Worm (Caenorhabditis elegans): ENCODE data around the gene arrd-1.
"Not testable (repeated sequence)": the region's sequence is repeated elsewhere in the genome, so short reads cannot be mapped to it uniquely, and the experiment has no call there.

arrd-1 gene

ce11 chrII:582649-583048 is 44.7 kb upstream of the arrd-1 start, which contains the start of gene fbxb-14:
TSS of gene fbxb-14 (minus strand) at chrII:582749.
- TF ChIP-seq mec-3 (tag; optimal IDR thresholded peaks at IDR 0.05; ENCODE audit: borderline replicate concordance), result no peak
- TF ChIP-seq eyg-1 (tag; optimal IDR thresholded peaks at IDR 0.05), result no peak
- no peak for TF ChIP-seq tbx-2 (tag; optimal IDR thresholded peaks at IDR 0.05)
- no peak for TF ChIP-seq ama-1 (optimal IDR thresholded peaks at IDR 0.05)
- no peak for TF ChIP-seq zip-5 (tag; optimal IDR thresholded peaks at IDR 0.05)
- TF ChIP-seq fax-1 (tag; optimal IDR thresholded peaks at IDR 0.05), result no peak
- TF ChIP-seq K09A11.1 (tag; optimal IDR thresholded peaks at IDR 0.05; ENCODE audit: insufficient read depth), result no peak
- no peak for TF ChIP-seq F13H6.1 (tag; optimal IDR thresholded peaks at IDR 0.05)
- TF ChIP-seq ets-4 (tag; optimal IDR thresholded peaks at IDR 0.05), result no peak
- TF ChIP-seq sox-2 (GFP tag; IDR thresholded peaks at IDR 0.05), result no peak
- TF ChIP-seq hlh-13 (GFP tag; optimal IDR thresholded peaks at IDR 0.05), result no peak
- no peak for TF ChIP-seq ceh-19 (GFP tag; optimal IDR thresholded peaks at IDR 0.05)
- TF ChIP-seq npax-4 (tag; optimal IDR thresholded peaks at IDR 0.05), result no peak
- TF ChIP-seq fkh-6 (tag; optimal IDR thresholded peaks at IDR 0.05), result no peak
- TF ChIP-seq dmd-4 (tag; optimal IDR thresholded peaks at IDR 0.05; ENCODE audit: borderline replicate concordance), result no peak
- no peak for TF ChIP-seq ahr-1 (tag; optimal IDR thresholded peaks at IDR 0.05)
- no peak for TF ChIP-seq ceh-24 (tag; optimal IDR thresholded peaks at IDR 0.05)
- TF ChIP-seq C08G9.2 (tag; optimal IDR thresholded peaks at IDR 0.05), result no peak

- TF ChIP-seq pat-9 (tag; optimal IDR thresholded peaks at IDR 0.05) (no peak), ceh-34 (tag; optimal IDR thresholded peaks at IDR 0.05) (no peak), pag-3 (tag; optimal IDR thresholded peaks at IDR 0.05; ENCODE audit: borderline replicate concordance) (no peak), pros-1 (tag; optimal IDR thresholded peaks at IDR 0.05) (no peak), unc-42 (tag; optimal IDR thresholded peaks at IDR 0.05) (no peak), sdc-2 (tag; optimal IDR thresholded peaks at IDR 0.05) (no peak), zip-5 (tag; optimal IDR thresholded peaks at IDR 0.05) (no peak), pha-2 (tag; optimal IDR thresholded peaks at IDR 0.05) (no peak), pqm-1 (tag; optimal IDR thresholded peaks at IDR 0.05) (no peak)
These were observed 42.9 kb upstream of the arrd-1 start, which contains the start of the genes W08F4.12 and W08F4.13 for ce11 chrII:584321-584848. TSS of gene W08F4.12 (minus strand) at chrII:584421. TSS of gene W08F4.13 (plus strand) at chrII:584798.

ce11 chrII:587533-587932 is 39.8 kb upstream of the arrd-1 start, which contains the start of gene fbxb-34:
TSS of gene fbxb-34 (plus strand) at chrII:587833.
- TF ChIP-seq ttx-3 (tag; optimal IDR thresholded peaks at IDR 0.05) (no peak), ceh-2 (tag; optimal IDR thresholded peaks at IDR 0.05) (no peak), ahr-1 (tag; optimal IDR thresholded peaks at IDR 0.05) (no peak), pha-2 (tag; optimal IDR thresholded peaks at IDR 0.05) (no peak), C08G9.2 (tag; optimal IDR thresholded peaks at IDR 0.05) (no peak), sox-4 (tag; optimal IDR thresholded peaks at IDR 0.05) (no peak), ceh-30 (tag; optimal IDR thresholded peaks at IDR 0.05) (no peak), rnt-1 (tag; optimal IDR thresholded peaks at IDR 0.05) (no peak), gmeb-2 (tag; optimal IDR thresholded peaks at IDR 0.05) (no peak), sdc-2 (tag; optimal IDR thresholded peaks at IDR 0.05) (no peak), ceh-24 (tag; optimal IDR thresholded peaks at IDR 0.05) (no peak), madf-2 (tag; optimal IDR thresholded peaks at IDR 0.05) (no peak), eyg-1 (tag; optimal IDR thresholded peaks at IDR 0.05) (no peak)

- TF ChIP-seq ceh-2 (tag; optimal IDR thresholded peaks at IDR 0.05), result no peak
These were observed 36.2 kb upstream of the arrd-1 start, which contains the start of gene W08F4.10 for ce11 chrII:591110-591509. TSS of gene W08F4.10 (minus strand) at chrII:591210.

ce11 chrII:593221-593620 is 34.1 kb upstream of the arrd-1 start, which contains the start of gene W08F4.1:
TSS of gene W08F4.1 (plus strand) at chrII:593521.
- not testable (repeated sequence) for TF ChIP-seq ceh-24, ets-4, sdc-2 (tag; optimal IDR thresholded peaks at IDR 0.05)
